Fruit fly (Drosophila melanogaster): Measurements from ENCODE around the gene CG3402.

Gene CG3402

dm6 chr3L:681793-682369 is 29.2 kb upstream of the CG3402 start (continued):
- no peak for TF ChIP-seq CG5180 (GFP tag; optimal IDR thresholded peaks at IDR 0.05)
- TF ChIP-seq row (GFP tag; IDR thresholded peaks at IDR 0.05) = peak; percentile 33; the same call in 2 of the 3 replicates
- peak; percentile 20 for TF ChIP-seq CG7839 (tag; optimal IDR thresholded peaks at IDR 0.05)
- no peak for TF ChIP-seq inv (GFP tag; IDR thresholded peaks at IDR 0.05; ENCODE audit: partially characterized antibody)
- peak; percentile 53 for TF ChIP-seq NC2β (GFP tag; optimal IDR thresholded peaks at IDR 0.05)
- peak; percentile 59 for TF ChIP-seq CG31365 (tag; optimal IDR thresholded peaks at IDR 0.05)
- peak; percentile 51 for TF ChIP-seq Jarid2 (GFP tag; optimal IDR thresholded peaks at IDR 0.05)
- no peak; the same call in 1 of the 2 replicates for TF ChIP-seq seq (GFP tag; IDR thresholded peaks at IDR 0.05)
- TF ChIP-seq sr (GFP tag; IDR thresholded peaks at IDR 0.05) = peak; percentile 97
- TF ChIP-seq aop (GFP tag; IDR thresholded peaks at IDR 0.05) = no peak
- TF ChIP-seq klu (GFP tag; IDR thresholded peaks at IDR 0.05) = peak; percentile 63
- TF ChIP-seq stc (GFP tag; IDR thresholded peaks at IDR 0.05) = no peak
- TF ChIP-seq Sox102F (GFP tag; optimal IDR thresholded peaks at IDR 0.05) = no peak
- peak; percentile 23 to 45 for TF ChIP-seq Pdp1 (GFP tag; optimal IDR thresholded peaks at IDR 0.05)
- peak; percentile 4 for TF ChIP-seq zf30C (GFP tag; optimal IDR thresholded peaks at IDR 0.05)
- peak; percentile 28 for TF ChIP-seq CG10209 (GFP tag; optimal IDR thresholded peaks at IDR 0.05)
- peak; percentile 17 for TF ChIP-seq CG7786 (GFP tag; optimal IDR thresholded peaks at IDR 0.05)
- peak; percentile 1 for TF ChIP-seq CG10654 (GFP tag; optimal IDR thresholded peaks at IDR 0.05)
- no peak for TF ChIP-seq CG4328 (GFP tag; optimal IDR thresholded peaks at IDR 0.05)
- peak; percentile 34 for TF ChIP-seq nmo (GFP tag; optimal IDR thresholded peaks at IDR 0.05)
- peak; percentile 42 for TF ChIP-seq MTF-1 (GFP tag; optimal IDR thresholded peaks at IDR 0.05; ENCODE audit: borderline replicate concordance)
- TF ChIP-seq gcm (GFP tag; optimal IDR thresholded peaks at IDR 0.05) = peak; percentile 37
- TF ChIP-seq Hmr (GFP tag; optimal IDR thresholded peaks at IDR 0.05) = peak; percentile 47
- TF ChIP-seq cad (GFP tag; optimal IDR thresholded peaks at IDR 0.05) = peak; percentile 33
- no peak for TF ChIP-seq CG14965 (GFP tag; optimal IDR thresholded peaks at IDR 0.05; ENCODE audit: borderline replicate concordance)
- no peak for TF ChIP-seq fru (optimal IDR thresholded peaks at IDR 0.05)
- no peak for TF ChIP-seq CG10979 (tag; optimal IDR thresholded peaks at IDR 0.05)
- TF ChIP-seq nau (GFP tag; optimal IDR thresholded peaks at IDR 0.05) = peak; percentile 37
- TF ChIP-seq CG17802 (tag; optimal IDR thresholded peaks at IDR 0.05) = peak; percentile 30
- no peak for TF ChIP-seq Dfd (GFP tag; optimal IDR thresholded peaks at IDR 0.05)
- TF ChIP-seq hbn (GFP tag; IDR thresholded peaks at IDR 0.05; ENCODE audit: partially characterized antibody) = no peak
- TF ChIP-seq zen (tag; optimal IDR thresholded peaks at IDR 0.05) = peak; percentile 54
- 0 out of 2 replicates have a peak, but pooled peaks have one; percentile 33 for TF ChIP-seq Atf6 (GFP tag; IDR thresholded peaks at IDR 0.05)
- TF ChIP-seq crc (GFP tag; optimal IDR thresholded peaks at IDR 0.05) = no peak
- TF ChIP-seq Dbx (GFP tag; IDR thresholded peaks at IDR 0.05) = peak; percentile 17; the same call in 1 of the 3 replicates
- no peak for TF ChIP-seq CG16779 (GFP tag; IDR thresholded peaks at IDR 0.05)
- TF ChIP-seq CG18619 (GFP tag; optimal IDR thresholded peaks at IDR 0.05) = peak; percentile 11
- TF ChIP-seq HHEX (GFP tag; optimal IDR thresholded peaks at IDR 0.05) = peak; percentile 4
- peak; percentile 44 for TF ChIP-seq tin (GFP tag; optimal IDR thresholded peaks at IDR 0.05)
- peak; percentile 31 for TF ChIP-seq CG13296 (GFP tag; optimal IDR thresholded peaks at IDR 0.05)
- no peak for TF ChIP-seq luna (GFP tag; optimal IDR thresholded peaks at IDR 0.05)
- TF ChIP-seq CG3281 (GFP tag; optimal IDR thresholded peaks at IDR 0.05) = peak; percentile 46
- TF ChIP-seq Dip2 (GFP tag; IDR thresholded peaks at IDR 0.05) = no peak
- TF ChIP-seq CG4360 (GFP tag; IDR thresholded peaks at IDR 0.05) = 0 out of 2 replicates have a peak, but pooled peaks have one; percentile 28
- no peak; the same call in 2 of the 3 replicates for TF ChIP-seq HLH4C (GFP tag; IDR thresholded peaks at IDR 0.05; ENCODE audit: partially characterized antibody)
- no peak for TF ChIP-seq CG10366 (GFP tag; IDR thresholded peaks at IDR 0.05)
- no peak for TF ChIP-seq pita (GFP tag; optimal IDR thresholded peaks at IDR 0.05)
- no peak for TF ChIP-seq CG15073 (GFP tag; optimal IDR thresholded peaks at IDR 0.05)
- TF ChIP-seq CG2889 (GFP tag; IDR thresholded peaks at IDR 0.05) = no peak
- TF ChIP-seq CG2116 (GFP tag; optimal IDR thresholded peaks at IDR 0.05) = peak; percentile 37

Data from whole organism, embryonic.